Fruit fly (Drosophila melanogaster) whole organism, prepupa: ENCODE data around the gene CG32409.

Experiments
- CG10631 ChIP-seq: fragments of 200-800 bp; sonication (Bioruptor generic); optimal IDR thresholded peaks from 2 replicates; lab custom pipeline; 2016; ENCODE audit warnings: missing biosample characterization, missing genetic modification characterization
- CG10669 ChIP-seq: fragments of 200-800 bp; sonication (Bioruptor generic); optimal IDR thresholded peaks from 3 replicates; lab custom pipeline; 2018; ENCODE audit warnings: missing biosample characterization, mild to moderate bottlenecking, missing genetic modification characterization, moderate library complexity
- CG11294 ChIP-seq: fragments of 200-800 bp; sonication (Bioruptor generic); IDR thresholded peaks from 2 replicates; pipeline ENCODE4 v1.3.6; 2022; ENCODE audit warnings: missing biosample characterization, missing genetic modification characterization
- CG11762 ChIP-seq: fragments of 200-800 bp; sonication (Bioruptor generic); optimal IDR thresholded peaks from 3 replicates; lab custom pipeline; 2016; ENCODE audit warnings: missing biosample characterization, missing genetic modification characterization; ENCODE audit not compliant: insufficient read depth
- CG11902 ChIP-seq: fragments of 200-800 bp; sonication (Bioruptor generic); optimal IDR thresholded peaks from 3 replicates; lab custom pipeline; 2016; ENCODE audit warnings: missing biosample characterization, missing genetic modification characterization
- CG15336 ChIP-seq: fragments of 200-800 bp; sonication (Bioruptor generic); IDR thresholded peaks from 2 replicates; pipeline ENCODE4 v1.3.6; 2022; ENCODE audit warnings: missing biosample characterization, missing genetic modification characterization
- CG16779 ChIP-seq: fragments of 200-800 bp; sonication (Bioruptor generic); optimal IDR thresholded peaks from 3 replicates; lab custom pipeline; 2017; ENCODE audit warnings: missing biosample characterization, mild to moderate bottlenecking, missing genetic modification characterization
- CG3032 ChIP-seq: fragments of 200-800 bp; optimal IDR thresholded peaks from 2 replicates; lab custom pipeline; 2019; ENCODE audit warnings: missing biosample characterization, mild to moderate bottlenecking, missing genetic modification characterization, moderate library complexity
- CG32006 ChIP-seq: fragments of 200-800 bp; sonication (Bioruptor generic); optimal IDR thresholded peaks from 3 replicates; lab custom pipeline; 2017; ENCODE audit warnings: missing biosample characterization, mild to moderate bottlenecking, missing genetic modification characterization
- CG3919 ChIP-seq: fragments of 200-800 bp; sonication (Bioruptor generic); optimal IDR thresholded peaks from 3 replicates; lab custom pipeline; 2016; ENCODE audit warnings: missing biosample characterization, missing genetic modification characterization
- CG4318 ChIP-seq: fragments of 200-800 bp; sonication (Bioruptor generic); optimal IDR thresholded peaks from 3 replicates; lab custom pipeline; 2017; ENCODE audit warnings: missing biosample characterization, mild to moderate bottlenecking, missing genetic modification characterization
- CG6163 ChIP-seq: fragments of 200-800 bp; sonication (Bioruptor generic); IDR thresholded peaks from 3 replicates; pipeline ENCODE4 v1.3.6; 2022; ENCODE audit warnings: missing biosample characterization, missing genetic modification characterization
- CG6276 ChIP-seq: fragments of 200-800 bp; sonication (Bioruptor generic); optimal IDR thresholded peaks from 2 replicates; lab custom pipeline; 2017; ENCODE audit warnings: missing biosample characterization, mild to moderate bottlenecking, missing genetic modification characterization
- CG6792 ChIP-seq: fragments of 200-800 bp; sonication (Bioruptor generic); optimal IDR thresholded peaks from 3 replicates; lab custom pipeline; 2016; ENCODE audit warnings: missing biosample characterization, missing genetic modification characterization
- CG6808 ChIP-seq: fragments of 200-800 bp; sonication (Bioruptor generic); optimal IDR thresholded peaks from 3 replicates; lab custom pipeline; 2017; ENCODE audit warnings: missing biosample characterization, missing genetic modification characterization, mild to moderate bottlenecking, moderate library complexity, missing genetic modification reagents
- CG6854 ChIP-seq: fragments of 200-800 bp; sonication (Bioruptor generic); optimal IDR thresholded peaks from 2 replicates; lab custom pipeline; 2017; ENCODE audit warnings: missing biosample characterization, mild to moderate bottlenecking, missing genetic modification characterization
- CG8119 ChIP-seq: fragments of 200-800 bp; sonication (Bioruptor generic); IDR thresholded peaks from 3 replicates; pipeline ENCODE4 v1.3.6; 2022; ENCODE audit warnings: missing biosample characterization, missing genetic modification characterization
- CG8319 ChIP-seq: fragments of 200-800 bp; sonication (Bioruptor generic); optimal IDR thresholded peaks from 3 replicates; lab custom pipeline; 2016; ENCODE audit warnings: missing biosample characterization, missing genetic modification characterization
- CG9139 ChIP-seq: fragments of 200-800 bp; sonication (Bioruptor generic); optimal IDR thresholded peaks from 3 replicates; lab custom pipeline; 2017; ENCODE audit warnings: missing biosample characterization, mild to moderate bottlenecking, missing genetic modification characterization
- Eip75B ChIP-seq: fragments of 200-800 bp; sonication (Bioruptor generic); optimal IDR thresholded peaks from 3 replicates; lab custom pipeline; 2016; ENCODE audit warnings: missing biosample characterization, missing genetic modification characterization
- Eip78C ChIP-seq: fragments of 200-800 bp; sonication (Bioruptor generic); peaks from one replicate; lab custom pipeline; 2016; ENCODE audit warnings: missing biosample characterization, missing genetic modification characterization
- Eip93F ChIP-seq: fragments of 200-800 bp; sonication (Bioruptor generic); optimal IDR thresholded peaks from 2 replicates; lab custom pipeline; 2016; ENCODE audit warnings: missing biosample characterization, mild to moderate bottlenecking, missing genetic modification characterization
- Ets96B ChIP-seq: fragments of 200-800 bp; optimal IDR thresholded peaks from 2 replicates; lab custom pipeline; 2019; ENCODE audit warnings: missing biosample characterization, mild to moderate bottlenecking, missing genetic modification characterization, moderate library complexity
- Gug ChIP-seq: fragments of 200-800 bp; sonication (Bioruptor generic); IDR thresholded peaks from 2 replicates; pipeline ENCODE4 v1.3.6; 2022; ENCODE audit warnings: missing biosample characterization, missing genetic modification characterization
- Hr4 ChIP-seq: fragments of 200-800 bp; sonication (Bioruptor generic); optimal IDR thresholded peaks from 3 replicates; lab custom pipeline; 2016; ENCODE audit warnings: missing biosample characterization, missing genetic modification characterization
- Lpt ChIP-seq: fragments of 200-800 bp; sonication (Bioruptor generic); optimal IDR thresholded peaks from 3 replicates; lab custom pipeline; 2016; ENCODE audit warnings: missing biosample characterization, missing genetic modification characterization
- Met ChIP-seq: fragments of 200-800 bp; sonication (Bioruptor generic); optimal IDR thresholded peaks from 3 replicates; lab custom pipeline; 2016; ENCODE audit warnings: missing biosample characterization, missing genetic modification characterization
- OdsH ChIP-seq: fragments of 200-800 bp; sonication (Bioruptor generic); optimal IDR thresholded peaks from 3 replicates; lab custom pipeline; 2016; ENCODE audit warnings: missing biosample characterization, missing genetic modification characterization
- Smox ChIP-seq: fragments of 200-800 bp; sonication (Bioruptor generic); optimal IDR thresholded peaks from 3 replicates; lab custom pipeline; 2016; ENCODE audit warnings: missing biosample characterization, missing genetic modification characterization
- Sox14 ChIP-seq: fragments of 200-800 bp; sonication (Bioruptor generic); optimal IDR thresholded peaks from 3 replicates; lab custom pipeline; 2016; ENCODE audit warnings: missing biosample characterization, missing genetic modification characterization
- acj6 ChIP-seq: fragments of 200-800 bp; sonication (Bioruptor generic); optimal IDR thresholded peaks from 3 replicates; lab custom pipeline; 2016; ENCODE audit warnings: missing biosample characterization, missing genetic modification characterization
- cyc ChIP-seq: fragments of 200-800 bp; sonication (Bioruptor generic); optimal IDR thresholded peaks from 3 replicates; lab custom pipeline; 2016; ENCODE audit warnings: missing biosample characterization, missing genetic modification characterization
- dac ChIP-seq: fragments of 200-800 bp; sonication (Bioruptor generic); optimal IDR thresholded peaks from 2 replicates; lab custom pipeline; 2017; ENCODE audit warnings: missing biosample characterization, mild to moderate bottlenecking, missing genetic modification characterization
- dsx ChIP-seq: fragments of 200-800 bp; optimal IDR thresholded peaks from 3 replicates; lab custom pipeline; 2019; ENCODE audit warnings: missing biosample characterization, mild to moderate bottlenecking, missing genetic modification characterization, moderate library complexity; ENCODE audit not compliant: poor library complexity, severe bottlenecking
- eg ChIP-seq: fragments of 200-800 bp; sonication (Bioruptor generic); IDR thresholded peaks from 3 replicates; pipeline ENCODE4 v1.3.6; 2022; ENCODE audit warnings: missing biosample characterization, missing genetic modification characterization
- esn ChIP-seq: fragments of 200-800 bp; sonication (Bioruptor generic); optimal IDR thresholded peaks from 2 replicates; lab custom pipeline; 2016; ENCODE audit warnings: missing biosample characterization, mild to moderate bottlenecking, missing genetic modification characterization, moderate library complexity
- fd59A ChIP-seq: fragments of 200-800 bp; sonication (Bioruptor generic); optimal IDR thresholded peaks from 2 replicates; lab custom pipeline; 2017; ENCODE audit warnings: missing biosample characterization, mild to moderate bottlenecking, missing genetic modification characterization, missing genetic modification reagents
- fkh ChIP-seq: fragments of 200-800 bp; sonication (Bioruptor generic); optimal IDR thresholded peaks from 3 replicates; lab custom pipeline; 2017; ENCODE audit warnings: missing biosample characterization, mild to moderate bottlenecking, missing genetic modification characterization, moderate library complexity
- lz ChIP-seq: fragments of 200-800 bp; sonication (Bioruptor generic); optimal IDR thresholded peaks from 3 replicates; lab custom pipeline; 2016; ENCODE audit warnings: missing biosample characterization, missing genetic modification characterization
- net ChIP-seq: fragments of 200-800 bp; sonication (Bioruptor generic); optimal IDR thresholded peaks from 3 replicates; lab custom pipeline; 2016; ENCODE audit warnings: missing biosample characterization, missing genetic modification characterization
- pdm3 ChIP-seq: fragments of 200-800 bp; sonication (Bioruptor generic); optimal IDR thresholded peaks from 3 replicates; lab custom pipeline; 2016; ENCODE audit warnings: missing biosample characterization, missing genetic modification characterization
- spab ChIP-seq: fragments of 200-800 bp; sonication (Bioruptor generic); optimal IDR thresholded peaks from 2 replicates; lab custom pipeline; 2017; ENCODE audit warnings: missing biosample characterization, mild to moderate bottlenecking, missing genetic modification characterization, missing genetic modification reagents
- ss ChIP-seq, 2 experiments: fragments of 200-800 bp; sonication (Bioruptor generic); optimal IDR thresholded peaks; 2 replicates in 1 of 2; 3 replicates in 1 of 2; lab custom pipeline; 2017 to 2018; ENCODE audit warnings: mild to moderate bottlenecking in 2 of 2, missing biosample characterization in 2 of 2, missing genetic modification characterization in 2 of 2, moderate library complexity in 1 of 2
- svp ChIP-seq: fragments of 200-800 bp; sonication (Bioruptor generic); peaks from one replicate; lab custom pipeline; 2016; ENCODE audit warnings: missing biosample characterization, missing genetic modification characterization
- topi ChIP-seq: fragments of 200-800 bp; sonication (Bioruptor generic); optimal IDR thresholded peaks from 3 replicates; lab custom pipeline; 2016; ENCODE audit warnings: missing biosample characterization, missing genetic modification characterization
- vri ChIP-seq: fragments of 200-800 bp; sonication (Bioruptor generic); optimal IDR thresholded peaks from 3 replicates; lab custom pipeline; 2016; ENCODE audit warnings: missing biosample characterization, mild to moderate bottlenecking, missing genetic modification characterization

CG32409 gene

dm6 chr3L:5941508-5941907, 42.2 kb downstream of the CG32409 start (continued):
- no peak for TF ChIP-seq Eip93F (GFP tag; lab: Kevin White, UChicago)
- TF ChIP-seq dac = peak; percentile 25
- TF ChIP-seq CG10669 (GFP tag; lab: Kevin White, UChicago) = peak; percentile 41
- TF ChIP-seq CG6808 (GFP tag; lab: Kevin White, UChicago) = peak; percentile 45
- peak; percentile 22; the same call in 1 of the 2 replicates for TF ChIP-seq CG15336
- peak; percentile 13 for TF ChIP-seq acj6
- no peak for TF ChIP-seq net (GFP tag; lab: Kevin White, UChicago)
- peak; percentile 10 for TF ChIP-seq topi (GFP tag; lab: Kevin White, UChicago)
- peak; percentile 19 for TF ChIP-seq Met (GFP tag; lab: Kevin White, UChicago)
- TF ChIP-seq fd59A = peak; percentile 29
- TF ChIP-seq Smox = no peak
- TF ChIP-seq pdm3 (GFP tag; lab: Kevin White, UChicago) = peak; percentile 15

- TF ChIP-seq CG32006 (GFP tag; lab: Kevin White, UChicago) = no peak
- peak; percentile 52; the same call in 2 of the 3 replicates for TF ChIP-seq CG6163
- peak; percentile 51 for TF ChIP-seq Lpt (GFP tag; lab: Kevin White, UChicago)
- no peak for TF ChIP-seq esn (GFP tag; lab: Kevin White, UChicago)
- TF ChIP-seq CG8319 (GFP tag; lab: Kevin White, UChicago) = no peak
- TF ChIP-seq CG11762 = no peak
- peak; percentile 16 for TF ChIP-seq CG3032
- TF ChIP-seq lz (GFP tag; lab: Kevin White, UChicago) = no peak
- peak; percentile 40 for TF ChIP-seq spab (GFP tag; lab: Kevin White, UChicago)
- no peak for TF ChIP-seq CG4318 (GFP tag; lab: Kevin White, UChicago)
- no peak for TF ChIP-seq acj6
- TF ChIP-seq CG3919 (GFP tag; lab: Kevin White, UChicago) = no peak
- TF ChIP-seq CG6276 (GFP tag; lab: Kevin White, UChicago) = peak; percentile 17
- TF ChIP-seq CG11294 (GFP tag; lab: Robert Waterston, UW) = no peak
- TF ChIP-seq ss (GFP tag; optimal IDR thresholded peaks at IDR 0.05; lab: Kevin White, UChicago) = peak; percentile 76 to 93
- no peak for TF ChIP-seq OdsH (GFP tag; lab: Kevin White, UChicago)
- TF ChIP-seq svp (GFP tag; lab: Kevin White, UChicago) = no peak
- peak; percentile 24 for TF ChIP-seq CG10669 (GFP tag; lab: Kevin White, UChicago)
- no peak for TF ChIP-seq Smox
- TF ChIP-seq CG11902 (GFP tag; lab: Kevin White, UChicago) = no peak
- no peak for TF ChIP-seq cyc (GFP tag; lab: Kevin White, UChicago)
- peak; percentile 12 for TF ChIP-seq dsx (GFP tag; lab: Kevin White, UChicago)
- peak; percentile 66 for TF ChIP-seq CG16779 (tag; lab: Kevin White, UChicago)
- TF ChIP-seq eg (GFP tag; lab: Robert Waterston, UW) = peak; percentile 65; the same call in 2 of the 3 replicates
- TF ChIP-seq fkh (GFP tag; lab: Kevin White, UChicago) = no peak
- no peak for TF ChIP-seq Sox14
- no peak for TF ChIP-seq CG6854 (GFP tag; lab: Kevin White, UChicago)
- TF ChIP-seq vri (GFP tag; lab: Kevin White, UChicago) = no peak
- TF ChIP-seq Hr4 (GFP tag; lab: Kevin White, UChicago) = no peak
- TF ChIP-seq Eip75B (GFP tag; lab: Kevin White, UChicago) = peak; percentile 46
- peak; percentile 14 for TF ChIP-seq net (GFP tag; lab: Kevin White, UChicago)
- peak; percentile 9 for TF ChIP-seq CG10631 (GFP tag; lab: Kevin White, UChicago)
- peak; percentile 72 for TF ChIP-seq CG6808 (GFP tag; lab: Kevin White, UChicago)
- no peak for TF ChIP-seq CG6792 (GFP tag; lab: Kevin White, UChicago)
- no peak for TF ChIP-seq Gug (GFP tag; lab: Robert Waterston, UW)
- no peak for TF ChIP-seq topi (GFP tag; lab: Kevin White, UChicago)
- TF ChIP-seq Met (GFP tag; lab: Kevin White, UChicago) = no peak
- peak; percentile 40; the same call in 1 of the 2 replicates for TF ChIP-seq CG15336
- TF ChIP-seq CG8119 (GFP tag; lab: Robert Waterston, UW) = peak; percentile 73; the same call in 2 of the 3 replicates
- peak; percentile 69 for TF ChIP-seq CG9139 (GFP tag; lab: Kevin White, UChicago)
- no peak for TF ChIP-seq Ets96B (tag; lab: Kevin White, UChicago)
- TF ChIP-seq Eip78C (GFP tag; lab: Kevin White, UChicago) = peak; percentile 59
Measured at dm6 chr3L:5943348-5943904, 44.1 kb downstream of the CG32409 start.
